Fruit fly (Drosophila melanogaster) whole organism, adult: Measurements from ENCODE around the gene pigs.
A peak's percentile ranks its signal among the peaks of the same experiment; 100 is the strongest.

Experiments used
- CG11617 ChIP-seq: fragments of 200-800 bp; sonication (Bioruptor generic); optimal IDR thresholded peaks from 2 replicates; lab custom pipeline; 2017; ENCODE audit warnings: mild to moderate bottlenecking, missing biosample characterization, missing genetic modification reagents, missing genetic modification characterization
- CG12768 ChIP-seq: fragments of 200-800 bp; sonication (Bioruptor generic); optimal IDR thresholded peaks from 2 replicates; lab custom pipeline; 2017; ENCODE audit warnings: missing biosample characterization, missing genetic modification characterization, mild to moderate bottlenecking, moderate library complexity, missing genetic modification reagents
- CG14711 ChIP-seq: fragments of 200-800 bp; sonication (Bioruptor generic); optimal IDR thresholded peaks from 2 replicates; lab custom pipeline; 2018; ENCODE audit warnings: missing biosample characterization, mild to moderate bottlenecking, missing genetic modification characterization, moderate library complexity
- CG1620 ChIP-seq: fragments of 200-800 bp; sonication (Bioruptor generic); optimal IDR thresholded peaks from 2 replicates; lab custom pipeline; 2016; ENCODE audit warnings: missing biosample characterization, missing genetic modification characterization
- CG33017 ChIP-seq: fragments of 200-800 bp; sonication (Bioruptor generic); optimal IDR thresholded peaks from 2 replicates; lab custom pipeline; 2018; ENCODE audit warnings: missing biosample characterization, mild to moderate bottlenecking, missing genetic modification characterization, moderate library complexity
- CG5204 ChIP-seq: fragments of 200-800 bp; sonication (Bioruptor generic); optimal IDR thresholded peaks from 2 replicates; lab custom pipeline; 2016; ENCODE audit warnings: missing biosample characterization, missing genetic modification characterization
- CG7045 ChIP-seq: fragments of 200-800 bp; sonication (Bioruptor generic); optimal IDR thresholded peaks from 2 replicates; lab custom pipeline; 2017; ENCODE audit warnings: missing biosample characterization, mild to moderate bottlenecking, missing genetic modification characterization
- CG7101 ChIP-seq: fragments of 200-800 bp; sonication (Bioruptor generic); optimal IDR thresholded peaks from 2 replicates; lab custom pipeline; 2018; ENCODE audit warnings: missing biosample characterization, mild to moderate bottlenecking, missing genetic modification characterization, moderate library complexity
- Clk ChIP-seq: fragments of 200-800 bp; sonication (Bioruptor generic); optimal IDR thresholded peaks from 2 replicates; lab custom pipeline; 2017; ENCODE audit warnings: missing biosample characterization, missing genetic modification characterization
- Crg-1 ChIP-seq: fragments of 200-800 bp; sonication (Bioruptor generic); optimal IDR thresholded peaks from 2 replicates; lab custom pipeline; 2016; ENCODE audit warnings: missing biosample characterization, missing genetic modification characterization
- Hr96 ChIP-seq: fragments of 200-800 bp; sonication (Bioruptor generic); optimal IDR thresholded peaks from 2 replicates; lab custom pipeline; 2016; ENCODE audit warnings: missing biosample characterization, missing genetic modification characterization
- Mnt ChIP-seq: fragments of 200-800 bp; sonication (Bioruptor generic); optimal IDR thresholded peaks from 2 replicates; lab custom pipeline; 2016; ENCODE audit warnings: missing biosample characterization, mild to moderate bottlenecking, missing genetic modification characterization
- bab1 ChIP-seq: fragments of 200-800 bp; sonication (Bioruptor generic); optimal IDR thresholded peaks from 3 replicates; lab custom pipeline; 2019; ENCODE audit warnings: missing biosample characterization, mild to moderate bottlenecking, missing genetic modification characterization, moderate library complexity
- cic ChIP-seq: fragments of 200-800 bp; sonication (Bioruptor generic); optimal IDR thresholded peaks from 2 replicates; lab custom pipeline; 2017; ENCODE audit warnings: missing biosample characterization, mild to moderate bottlenecking, missing genetic modification characterization, moderate library complexity
- cnc ChIP-seq, 2 experiments: fragments of >200 bp; optimal IDR thresholded peaks; 2 replicates each; lab custom pipeline; 2017
- kay ChIP-seq: fragments of 200-800 bp; sonication (Bioruptor generic); peaks from one replicate; lab custom pipeline; 2016; ENCODE audit warnings: missing biosample characterization, missing genetic modification characterization, borderline replicate concordance
- ovo ChIP-seq: fragments of 200-800 bp; sonication (Bioruptor generic); optimal IDR thresholded peaks from 2 replicates; lab custom pipeline; 2016; ENCODE audit warnings: missing biosample characterization, missing genetic modification characterization
- pad ChIP-seq: fragments of 200-800 bp; sonication (Bioruptor generic); optimal IDR thresholded peaks from 3 replicates; lab custom pipeline; 2017; ENCODE audit warnings: missing biosample characterization, missing genetic modification characterization, mild to moderate bottlenecking, moderate library complexity, missing genetic modification reagents
- tj ChIP-seq: fragments of 200-800 bp; sonication (Bioruptor generic); optimal IDR thresholded peaks from 3 replicates; lab custom pipeline; 2017; ENCODE audit warnings: missing biosample characterization, mild to moderate bottlenecking, missing genetic modification characterization, moderate library complexity
- toe ChIP-seq: fragments of 200-800 bp; sonication (Bioruptor generic); optimal IDR thresholded peaks from 2 replicates; lab custom pipeline; 2016; ENCODE audit warnings: missing biosample characterization, missing genetic modification characterization

Gene pigs

dm6 chrX:6612509-6612908 is 12.6 kb downstream of the pigs start:
- TF ChIP-seq CG11617 (GFP tag; lab: Kevin White, UChicago), result no peak
- TF ChIP-seq CG7045 (GFP tag; lab: Kevin White, UChicago), result no peak
- no peak for TF ChIP-seq kay (GFP tag; lab: Kevin White, UChicago)
- TF ChIP-seq cic, result no peak
- no peak for TF ChIP-seq bab1 (GFP tag; lab: Kevin White, UChicago)

- TF ChIP-seq pad (GFP tag; lab: Kevin White, UChicago) (no peak), kay (GFP tag; lab: Kevin White, UChicago) (no peak)
These were observed 13.7 kb downstream of the pigs start for dm6 chrX:6613581-6613980.

- TF ChIP-seq bab1 (GFP tag; lab: Kevin White, UChicago) (no peak), CG7101 (no peak), Mnt (GFP tag; lab: Kevin White, UChicago) (no peak), CG33017 (tag; lab: Kevin White, UChicago) (no peak)
These were observed 14.4 kb downstream of the pigs start for dm6 chrX:6614266-6614665.

- TF ChIP-seq tj (GFP tag; lab: Kevin White, UChicago) (peak; percentile 9), Mnt (GFP tag; lab: Kevin White, UChicago) (no peak)
These were observed 15.6 kb downstream of the pigs start for dm6 chrX:6615476-6615875.

dm6 chrX:6616771-6617170 is 16.9 kb downstream of the pigs start:
- no peak for TF ChIP-seq toe
- TF ChIP-seq tj (GFP tag; lab: Kevin White, UChicago), result peak; percentile 15

dm6 chrX:6617372-6617771 is 17.5 kb downstream of the pigs start:
- peak; percentile 12 for TF ChIP-seq CG14711
- no peak for TF ChIP-seq CG7101

dm6 chrX:6621566-6622006 is 21.7 kb downstream of the pigs start:
- no peak for TF ChIP-seq CG7101
- no peak for TF ChIP-seq tj (GFP tag; lab: Kevin White, UChicago)
- no peak for TF ChIP-seq CG7045 (GFP tag; lab: Kevin White, UChicago)
- no peak for TF ChIP-seq toe
- no peak for TF ChIP-seq CG33017 (tag; lab: Kevin White, UChicago)
- TF ChIP-seq CG12768 (GFP tag; lab: Kevin White, UChicago), result no peak
- TF ChIP-seq cnc (optimal IDR thresholded peaks at IDR 0.05; lab: Kevin White, UChicago), result no peak
- TF ChIP-seq pad (GFP tag; lab: Kevin White, UChicago), result no peak
- TF ChIP-seq CG1620, result no peak
- no peak for TF ChIP-seq bab1 (GFP tag; lab: Kevin White, UChicago)
- no peak for TF ChIP-seq CG11617 (GFP tag; lab: Kevin White, UChicago)
- TF ChIP-seq kay (GFP tag; lab: Kevin White, UChicago), result no peak
- no peak for TF ChIP-seq CG14711
- no peak for TF ChIP-seq cic
- TF ChIP-seq CG5204 (GFP tag; lab: Kevin White, UChicago), result no peak
- TF ChIP-seq Hr96 (GFP tag; lab: Kevin White, UChicago), result no peak
- TF ChIP-seq ovo, result no peak
- TF ChIP-seq Clk (GFP tag; lab: Kevin White, UChicago), result no peak
- no peak for TF ChIP-seq Crg-1 (GFP tag; lab: Kevin White, UChicago)
- no peak for TF ChIP-seq Mnt (GFP tag; lab: Kevin White, UChicago)

dm6 chrX:6624006-6624745 is 24.3 kb downstream of the pigs start:
- TF ChIP-seq pad (GFP tag; lab: Kevin White, UChicago) (no peak), CG7045 (GFP tag; lab: Kevin White, UChicago) (no peak), bab1 (GFP tag; lab: Kevin White, UChicago) (peak; percentile 93)
